Fruit fly (Drosophila melanogaster) whole organism, adult: Measurements from ENCODE around the gene fz2.
A peak's percentile ranks its signal among the peaks of the same experiment; 100 is the strongest.

ENCODE experiments used
- CG12768 ChIP-seq: fragments of 200-800 bp; sonication (Bioruptor generic); optimal IDR thresholded peaks from 2 replicates; lab custom pipeline; 2017; ENCODE audit warnings: missing biosample characterization, missing genetic modification characterization, mild to moderate bottlenecking, moderate library complexity, missing genetic modification reagents
- CG5204 ChIP-seq: fragments of 200-800 bp; sonication (Bioruptor generic); optimal IDR thresholded peaks from 2 replicates; lab custom pipeline; 2016; ENCODE audit warnings: missing biosample characterization, missing genetic modification characterization
- Crg-1 ChIP-seq: fragments of 200-800 bp; sonication (Bioruptor generic); optimal IDR thresholded peaks from 2 replicates; lab custom pipeline; 2016; ENCODE audit warnings: missing biosample characterization, missing genetic modification characterization
- Hr96 ChIP-seq: fragments of 200-800 bp; sonication (Bioruptor generic); optimal IDR thresholded peaks from 2 replicates; lab custom pipeline; 2016; ENCODE audit warnings: missing biosample characterization, missing genetic modification characterization
- cic ChIP-seq: fragments of 200-800 bp; sonication (Bioruptor generic); optimal IDR thresholded peaks from 2 replicates; lab custom pipeline; 2017; ENCODE audit warnings: missing biosample characterization, mild to moderate bottlenecking, missing genetic modification characterization, moderate library complexity
- ovo ChIP-seq: fragments of 200-800 bp; sonication (Bioruptor generic); optimal IDR thresholded peaks from 2 replicates; lab custom pipeline; 2016; ENCODE audit warnings: missing biosample characterization, missing genetic modification characterization
- tj ChIP-seq: fragments of 200-800 bp; sonication (Bioruptor generic); optimal IDR thresholded peaks from 3 replicates; lab custom pipeline; 2017; ENCODE audit warnings: missing biosample characterization, mild to moderate bottlenecking, missing genetic modification characterization, moderate library complexity

dm6 chr3L:19260278-19260803 lies 25.2 kb upstream of the fz2 start, which contains the start of gene nes:
- TF ChIP-seq Hr96 (GFP tag; lab: Kevin White, UChicago) (peak; percentile 29), cic (GFP tag; lab: Kevin White, UChicago) (peak; percentile 92), tj (peak; percentile 48), CG5204 (GFP tag; lab: Kevin White, UChicago) (no peak), CG12768 (GFP tag; lab: Kevin White, UChicago) (peak; percentile 45), Crg-1 (no peak), ovo (GFP tag; lab: Kevin White, UChicago) (no peak)
